Worm (Caenorhabditis elegans) whole organism, early embryonic: ENCODE data around the gene wht-4.

Source experiments
- B0310.2 ChIP-seq: sonication (generic microtip); optimal IDR thresholded peaks from 2 replicates; lab custom pipeline; 2016; ENCODE audit warnings: mild to moderate bottlenecking, missing genetic modification characterization, missing compliant biosample characterization
- F13C5.2 ChIP-seq: sonication (generic microtip); optimal IDR thresholded peaks from 2 replicates; lab custom pipeline; 2017; ENCODE audit warnings: mild to moderate bottlenecking, missing genetic modification characterization, inconsistent platforms, missing compliant biosample characterization
- ama-1 ChIP-seq: fragments of 150-350 bp; optimal IDR thresholded peaks from 2 replicates; lab custom pipeline; 2014
- ceh-36 ChIP-seq: sonication (generic microtip); optimal IDR thresholded peaks from 2 replicates; lab custom pipeline; 2016; ENCODE audit warnings: missing genetic modification characterization, inconsistent platforms, missing compliant biosample characterization
- flt-1 ChIP-seq: fragments of 200-800 bp; sonication (Bioruptor generic); IDR thresholded peaks from 2 replicates; pipeline ENCODE4 v1.3.6; 2022; ENCODE audit warnings: missing genetic modification characterization, missing compliant biosample characterization
- hnd-1 ChIP-seq: sonication (generic microtip); optimal IDR thresholded peaks from 2 replicates; lab custom pipeline; 2016; ENCODE audit warnings: missing genetic modification characterization, missing compliant biosample characterization
- pes-1 ChIP-seq: fragments of 200-800 bp; sonication (Bioruptor generic); IDR thresholded peaks from 2 replicates; pipeline ENCODE4 v1.3.6; 2022; ENCODE audit warnings: missing genetic modification reagents, missing genetic modification characterization, missing compliant biosample characterization
- tbx-11 ChIP-seq: fragments of 200-800 bp; sonication (Bioruptor generic); IDR thresholded peaks from 2 replicates; pipeline ENCODE4 v1.3.6; 2022; ENCODE audit warnings: missing genetic modification characterization, missing compliant biosample characterization
- tbx-37 ChIP-seq: fragments of 200-800 bp; sonication (Bioruptor generic); conservative IDR thresholded peaks from 2 replicates; pipeline ENCODE4 v1.3.6; 2022; ENCODE audit warnings: missing genetic modification reagents, missing genetic modification characterization, missing compliant biosample characterization

- TF ChIP-seq pes-1 (GFP tag; lab: Robert Waterston, UW) (no peak), ceh-36 (tag; lab: Kevin White, UChicago) (no peak), flt-1 (GFP tag; lab: Robert Waterston, UW) (no peak), ama-1 (lab: Kevin White, UChicago) (no peak), tbx-37 (GFP tag; lab: Robert Waterston, UW) (no peak), F13C5.2 (tag; lab: Kevin White, UChicago) (no peak), B0310.2 (tag; lab: Kevin White, UChicago) (no peak), hnd-1 (tag; lab: Kevin White, UChicago) (no peak), tbx-11 (GFP tag; lab: Robert Waterston, UW) (no peak)
Observed at ce11 chrII:3247556-3247955, 31.2 kb upstream of the wht-4 start.
